Worm (Caenorhabditis elegans) whole organism, young adult: Measurements from ENCODE around the gene D2089.8.

Source experiments
- B0019.2 ChIP-seq: fragments of 200-800 bp; sonication (Bioruptor generic); conservative IDR thresholded peaks from 2 replicates; pipeline ENCODE4 v1.3.6; 2022; ENCODE audit warnings: missing genetic modification reagents, missing genetic modification characterization, missing compliant biosample characterization
- F49E8.2 ChIP-seq: sonication (generic microtip); optimal IDR thresholded peaks from 3 replicates; lab custom pipeline; 2017; ENCODE audit warnings: missing genetic modification characterization, mild to moderate bottlenecking, missing compliant biosample characterization, antibody characterized with exemption, moderate library complexity; ENCODE audit not compliant: insufficient read depth
- F55B11.4 ChIP-seq: sonication (generic microtip); optimal IDR thresholded peaks from 2 replicates; lab custom pipeline; 2016; ENCODE audit warnings: missing compliant biosample characterization, missing genetic modification characterization, borderline replicate concordance; ENCODE audit not compliant: insufficient read depth
- F57A8.1 ChIP-seq: fragments of 200-800 bp; sonication (Bioruptor generic); optimal IDR thresholded peaks from 2 replicates; lab custom pipeline; 2018; ENCODE audit warnings: mild to moderate bottlenecking, missing genetic modification characterization, moderate library complexity, missing compliant biosample characterization
- K11D2.4 ChIP-seq: fragments of 200-800 bp; sonication (Bioruptor generic); IDR thresholded peaks from 2 replicates; pipeline ENCODE4 v1.3.6; 2022; ENCODE audit warnings: missing genetic modification reagents, missing genetic modification characterization, missing compliant biosample characterization
- Y79H2A.3 ChIP-seq: fragments of 200-800 bp; sonication (Bioruptor generic); conservative IDR thresholded peaks from 2 replicates; pipeline ENCODE4 v1.3.6; 2022; ENCODE audit warnings: missing genetic modification reagents, missing genetic modification characterization, missing compliant biosample characterization
- attf-3 ChIP-seq: fragments of 200-800 bp; sonication (Bioruptor generic); conservative IDR thresholded peaks from 2 replicates; pipeline ENCODE4 v1.3.6; 2022; ENCODE audit warnings: missing genetic modification reagents, missing genetic modification characterization, missing compliant biosample characterization
- attf-5 ChIP-seq: fragments of 200-800 bp; sonication (Bioruptor generic); optimal IDR thresholded peaks from 2 replicates; lab custom pipeline; 2018; ENCODE audit warnings: mild to moderate bottlenecking, missing genetic modification characterization, missing compliant biosample characterization
- bed-2 ChIP-seq: fragments of 200-800 bp; sonication (Bioruptor generic); IDR thresholded peaks from 2 replicates; pipeline ENCODE4 v1.3.6; 2022; ENCODE audit warnings: missing genetic modification reagents, missing genetic modification characterization, missing compliant biosample characterization
- ceh-40 ChIP-seq: fragments of 200-800 bp; sonication (Bioruptor generic); IDR thresholded peaks from 2 replicates; pipeline ENCODE4 v1.3.6; 2022; ENCODE audit warnings: missing genetic modification characterization, missing compliant biosample characterization
- ceh-79 ChIP-seq: sonication (generic microtip); optimal IDR thresholded peaks from 2 replicates; lab custom pipeline; 2017; ENCODE audit warnings: mild to moderate bottlenecking, missing genetic modification characterization, missing compliant biosample characterization
- dox-1 ChIP-seq: fragments of 200-800 bp; sonication (Bioruptor generic); IDR thresholded peaks from 2 replicates; pipeline ENCODE4 v1.3.6; 2022; ENCODE audit warnings: missing genetic modification reagents, missing genetic modification characterization, missing compliant biosample characterization
- egrh-3 ChIP-seq: fragments of 200-800 bp; sonication (Bioruptor generic); IDR thresholded peaks from 2 replicates; pipeline ENCODE4 v1.3.6; 2022; ENCODE audit warnings: missing genetic modification reagents, missing genetic modification characterization, missing compliant biosample characterization
- ekl-4 ChIP-seq: fragments of 200-800 bp; sonication (Bioruptor generic); IDR thresholded peaks from 2 replicates; pipeline ENCODE4 v1.3.6; 2022; ENCODE audit warnings: missing genetic modification reagents, missing genetic modification characterization, missing compliant biosample characterization
- fkh-3 ChIP-seq: sonication (generic microtip); optimal IDR thresholded peaks from 2 replicates; lab custom pipeline; 2016; ENCODE audit warnings: mild to moderate bottlenecking, missing genetic modification characterization, missing compliant biosample characterization
- hmg-20 ChIP-seq: fragments of 200-800 bp; sonication (Bioruptor generic); IDR thresholded peaks from 2 replicates; pipeline ENCODE4 v1.3.6; 2022; ENCODE audit warnings: missing genetic modification reagents, missing genetic modification characterization, missing compliant biosample characterization
- hsf-1 ChIP-seq: fragments of 200-800 bp; sonication (Bioruptor generic); IDR thresholded peaks from 2 replicates; pipeline ENCODE4 v1.3.6; 2022; ENCODE audit warnings: missing genetic modification reagents, missing genetic modification characterization, missing compliant biosample characterization
- lin-26 ChIP-seq: fragments of 200-800 bp; sonication (Bioruptor generic); IDR thresholded peaks from 2 replicates; pipeline ENCODE4 v1.3.6; 2022; ENCODE audit warnings: missing genetic modification reagents, missing genetic modification characterization, missing compliant biosample characterization
- lin-40 ChIP-seq: sonication (generic microtip); optimal IDR thresholded peaks from 2 replicates; lab custom pipeline; 2016; ENCODE audit warnings: missing genetic modification characterization, mild to moderate bottlenecking, missing compliant biosample characterization, missing genotype, missing genetic modification reagents
- lir-1 ChIP-seq: fragments of 200-800 bp; sonication (Bioruptor generic); conservative IDR thresholded peaks from 2 replicates; pipeline ENCODE4 v1.3.6; 2022; ENCODE audit warnings: missing genetic modification reagents, missing genetic modification characterization, missing compliant biosample characterization
- lsl-1 ChIP-seq: fragments of 200-800 bp; sonication (Bioruptor generic); optimal IDR thresholded peaks from 2 replicates; lab custom pipeline; 2018; ENCODE audit warnings: mild to moderate bottlenecking, missing genetic modification characterization, moderate library complexity, missing compliant biosample characterization
- mcd-1 ChIP-seq: fragments of 200-800 bp; sonication (Bioruptor generic); IDR thresholded peaks from 2 replicates; pipeline ENCODE4 v1.3.6; 2022; ENCODE audit warnings: missing genetic modification reagents, missing genetic modification characterization, missing compliant biosample characterization
- mes-4 ChIP-seq: sonication (generic microtip); optimal IDR thresholded peaks from 2 replicates; lab custom pipeline; 2016; ENCODE audit warnings: missing genotype, missing genetic modification characterization, missing compliant biosample characterization
- nfya-2 ChIP-seq: fragments of 200-800 bp; sonication (Bioruptor generic); IDR thresholded peaks from 2 replicates; pipeline ENCODE4 v1.3.6; 2022; ENCODE audit warnings: missing genetic modification reagents, missing genetic modification characterization, missing compliant biosample characterization
- nhr-120 ChIP-seq: fragments of 200-800 bp; sonication (Bioruptor generic); IDR thresholded peaks from 2 replicates; pipeline ENCODE4 v1.3.6; 2022; ENCODE audit warnings: missing genetic modification characterization, missing compliant biosample characterization
- nhr-27 ChIP-seq: fragments of 200-800 bp; sonication (Bioruptor generic); optimal IDR thresholded peaks from 2 replicates; lab custom pipeline; 2018; ENCODE audit warnings: mild to moderate bottlenecking, missing genetic modification characterization, moderate library complexity, missing compliant biosample characterization
- nhr-90 ChIP-seq: sonication (generic microtip); optimal IDR thresholded peaks from 2 replicates; lab custom pipeline; 2016; ENCODE audit warnings: missing genotype, mild to moderate bottlenecking, missing genetic modification characterization, missing compliant biosample characterization
- sea-2 ChIP-seq: fragments of 200-800 bp; sonication (Bioruptor generic); IDR thresholded peaks from 2 replicates; pipeline ENCODE4 v1.3.6; 2022; ENCODE audit warnings: missing genetic modification characterization, missing compliant biosample characterization
- snpc-1.3 ChIP-seq: sonication (generic microtip); optimal IDR thresholded peaks from 2 replicates; lab custom pipeline; 2017; ENCODE audit warnings: missing genetic modification characterization, mild to moderate bottlenecking, missing compliant biosample characterization, antibody characterized with exemption, moderate library complexity, missing genotype, missing genetic modification reagents; ENCODE audit not compliant: insufficient read depth
- zfh-2 ChIP-seq: fragments of 200-800 bp; sonication (Bioruptor generic); conservative IDR thresholded peaks from 2 replicates; pipeline ENCODE4 v1.3.6; 2022; ENCODE audit warnings: missing genetic modification reagents, missing genetic modification characterization, missing compliant biosample characterization
- ztf-18 ChIP-seq: sonication (generic microtip); optimal IDR thresholded peaks from 2 replicates; lab custom pipeline; 2016; ENCODE audit warnings: missing genotype, mild to moderate bottlenecking, missing genetic modification characterization, missing compliant biosample characterization
- ztf-25 ChIP-seq: fragments of 200-800 bp; sonication (Bioruptor generic); IDR thresholded peaks from 2 replicates; pipeline ENCODE4 v1.3.6; 2022; ENCODE audit warnings: missing genetic modification reagents, missing genetic modification characterization, missing compliant biosample characterization
- ztf-26 ChIP-seq: sonication (generic microtip); optimal IDR thresholded peaks from 2 replicates; lab custom pipeline; 2017; ENCODE audit warnings: missing genetic modification characterization, missing compliant biosample characterization

The D2089.8 gene

DNA sequence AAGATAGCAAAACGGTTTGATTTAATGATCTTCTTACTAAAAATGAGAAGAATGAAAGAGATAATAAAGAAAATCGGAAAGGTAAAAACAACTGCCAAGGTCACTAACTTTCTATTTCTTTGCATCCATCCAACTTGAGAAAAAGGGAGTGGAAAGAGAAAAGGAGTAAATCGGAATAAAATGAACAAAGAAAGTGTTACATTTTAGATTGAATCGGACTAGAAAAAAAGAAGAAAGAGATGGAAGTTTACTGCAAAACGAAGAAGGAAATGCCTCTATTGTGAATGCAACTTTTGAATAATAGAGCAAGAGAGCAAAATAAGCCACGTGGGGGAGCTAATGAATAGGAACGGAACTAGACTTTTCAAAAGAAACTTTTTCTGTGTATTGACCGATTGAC is 43.5 kb upstream of the D2089.8 start:
- no peak for TF ChIP-seq attf-3 (GFP tag; lab: Robert Waterston, UW)
- no peak for TF ChIP-seq ztf-18 (tag; lab: Kevin White, UChicago)
- TF ChIP-seq hmg-20 (GFP tag; lab: Robert Waterston, UW), result no peak
- no peak for TF ChIP-seq lir-1 (GFP tag; lab: Robert Waterston, UW)
- no peak for TF ChIP-seq hsf-1 (GFP tag; lab: Robert Waterston, UW)
- no peak for TF ChIP-seq ztf-25 (GFP tag; lab: Robert Waterston, UW)
- TF ChIP-seq attf-5, result no peak
- TF ChIP-seq ceh-79, result no peak
- TF ChIP-seq sea-2 (GFP tag; lab: Robert Waterston, UW), result no peak
- no peak for TF ChIP-seq lsl-1
- TF ChIP-seq nfya-2 (GFP tag; lab: Robert Waterston, UW), result no peak
- no peak for TF ChIP-seq ceh-40
- no peak for TF ChIP-seq B0019.2 (GFP tag; lab: Robert Waterston, UW)
- no peak for TF ChIP-seq ekl-4 (GFP tag; lab: Robert Waterston, UW)
- TF ChIP-seq mcd-1 (GFP tag; lab: Robert Waterston, UW), result no peak
- TF ChIP-seq bed-2 (GFP tag; lab: Robert Waterston, UW), result no peak
- TF ChIP-seq snpc-1.3, result no peak
- TF ChIP-seq Y79H2A.3, result no peak
- no peak for TF ChIP-seq F57A8.1
- TF ChIP-seq K11D2.4 (GFP tag; lab: Robert Waterston, UW), result no peak

ce11 chrII:10705347-10705996 is 42.9 kb upstream of the D2089.8 start:
- TF ChIP-seq F49E8.2 (tag; lab: Kevin White, UChicago) (no peak), attf-3 (GFP tag; lab: Robert Waterston, UW) (no peak), egrh-3 (GFP tag; lab: Robert Waterston, UW) (peak; percentile 80; the same call in 1 of the 2 replicates), K11D2.4 (GFP tag; lab: Robert Waterston, UW) (no peak), nhr-120 (0 out of 2 replicates have a peak, but pooled peaks have one; percentile 70), fkh-3 (tag; lab: Kevin White, UChicago) (no peak), mes-4 (tag; lab: Kevin White, UChicago) (no peak), ekl-4 (GFP tag; lab: Robert Waterston, UW) (no peak), lin-26 (GFP tag; lab: Robert Waterston, UW) (0 out of 2 replicates have a peak, but pooled peaks have one; percentile 24), nhr-27 (no peak), ztf-26 (tag; lab: Kevin White, UChicago) (peak; percentile 31), zfh-2 (GFP tag; lab: Robert Waterston, UW) (peak; percentile 86), F55B11.4 (tag; lab: Kevin White, UChicago) (no peak), dox-1 (GFP tag; lab: Robert Waterston, UW) (0 out of 2 replicates have a peak, but pooled peaks have one; percentile 38)

DNA sequence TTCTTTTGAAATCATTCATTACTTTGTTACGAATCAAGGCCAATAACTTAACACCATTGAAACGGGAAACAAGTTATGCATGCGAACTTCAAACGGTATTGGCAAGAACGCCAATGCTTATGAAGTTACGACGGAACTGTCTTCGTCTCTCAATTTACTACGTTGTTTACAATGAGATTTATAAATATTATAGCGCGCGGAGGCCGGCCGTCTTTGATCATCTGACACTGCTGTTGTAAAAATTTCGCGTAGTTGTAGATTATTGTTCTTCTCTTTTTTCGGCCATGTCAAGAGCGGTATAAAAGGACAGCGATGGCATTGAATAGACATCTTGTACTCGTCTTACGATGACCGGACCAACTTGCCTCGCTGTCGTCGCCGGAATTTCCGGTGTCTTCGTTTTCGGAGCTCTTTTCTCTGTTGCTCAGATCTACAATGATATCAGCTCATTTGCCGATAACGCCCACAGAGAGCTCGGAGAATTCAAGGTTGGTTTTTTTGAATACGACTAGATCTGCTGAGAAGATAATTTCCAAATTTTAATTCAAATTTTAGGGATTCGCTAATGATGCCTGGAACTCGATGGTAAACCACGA is 42.1 kb upstream of the D2089.8 start, which contains the start of gene col-39:
TSS of gene col-39 (plus strand) at position 342 of the 596 bp plus-strand sequence.
- TF ChIP-seq lin-40 (tag; lab: Kevin White, UChicago) (peak; percentile 8), nhr-90 (tag; lab: Kevin White, UChicago) (no peak)
